Fruit fly (Drosophila melanogaster) whole organism, prepupa: ENCODE measurements around the gene Fancl.

ENCODE experiments used
- CG10631 ChIP-seq: fragments of 200-800 bp; sonication (Bioruptor generic); optimal IDR thresholded peaks from 2 replicates; lab custom pipeline; 2016; ENCODE audit warnings: missing biosample characterization, missing genetic modification characterization
- CG11294 ChIP-seq: fragments of 200-800 bp; sonication (Bioruptor generic); IDR thresholded peaks from 2 replicates; pipeline ENCODE4 v1.3.6; 2022; ENCODE audit warnings: missing biosample characterization, missing genetic modification characterization
- CG15336 ChIP-seq: fragments of 200-800 bp; sonication (Bioruptor generic); IDR thresholded peaks from 2 replicates; pipeline ENCODE4 v1.3.6; 2022; ENCODE audit warnings: missing biosample characterization, missing genetic modification characterization
- CG1621 ChIP-seq: fragments of 200-800 bp; sonication (Bioruptor generic); optimal IDR thresholded peaks from 3 replicates; lab custom pipeline; 2018; ENCODE audit warnings: missing biosample characterization, mild to moderate bottlenecking, missing genetic modification characterization
- CG16779 ChIP-seq: fragments of 200-800 bp; sonication (Bioruptor generic); optimal IDR thresholded peaks from 3 replicates; lab custom pipeline; 2017; ENCODE audit warnings: missing biosample characterization, mild to moderate bottlenecking, missing genetic modification characterization
- CG32006 ChIP-seq: fragments of 200-800 bp; sonication (Bioruptor generic); optimal IDR thresholded peaks from 3 replicates; lab custom pipeline; 2017; ENCODE audit warnings: missing biosample characterization, mild to moderate bottlenecking, missing genetic modification characterization
- CG34406 ChIP-seq: fragments of 200-800 bp; sonication (Bioruptor generic); optimal IDR thresholded peaks from 3 replicates; lab custom pipeline; 2016; ENCODE audit warnings: missing biosample characterization, missing genetic modification characterization
- CG3919 ChIP-seq: fragments of 200-800 bp; sonication (Bioruptor generic); optimal IDR thresholded peaks from 3 replicates; lab custom pipeline; 2016; ENCODE audit warnings: missing biosample characterization, missing genetic modification characterization
- CG6276 ChIP-seq: fragments of 200-800 bp; sonication (Bioruptor generic); optimal IDR thresholded peaks from 2 replicates; lab custom pipeline; 2017; ENCODE audit warnings: missing biosample characterization, mild to moderate bottlenecking, missing genetic modification characterization
- CG6792 ChIP-seq: fragments of 200-800 bp; sonication (Bioruptor generic); optimal IDR thresholded peaks from 3 replicates; lab custom pipeline; 2016; ENCODE audit warnings: missing biosample characterization, missing genetic modification characterization
- CG6808 ChIP-seq: fragments of 200-800 bp; sonication (Bioruptor generic); optimal IDR thresholded peaks from 3 replicates; lab custom pipeline; 2017; ENCODE audit warnings: missing biosample characterization, missing genetic modification characterization, mild to moderate bottlenecking, moderate library complexity, missing genetic modification reagents
- CG6854 ChIP-seq: fragments of 200-800 bp; sonication (Bioruptor generic); optimal IDR thresholded peaks from 2 replicates; lab custom pipeline; 2017; ENCODE audit warnings: missing biosample characterization, mild to moderate bottlenecking, missing genetic modification characterization
- CG9139 ChIP-seq: fragments of 200-800 bp; sonication (Bioruptor generic); optimal IDR thresholded peaks from 3 replicates; lab custom pipeline; 2017; ENCODE audit warnings: missing biosample characterization, mild to moderate bottlenecking, missing genetic modification characterization
- Ets21C ChIP-seq: fragments of 200-800 bp; sonication (Bioruptor generic); optimal IDR thresholded peaks from 3 replicates; lab custom pipeline; 2016; ENCODE audit warnings: missing biosample characterization, missing genetic modification characterization
- Hr38 ChIP-seq: sonication (Bioruptor generic); optimal IDR thresholded peaks from 2 replicates; lab custom pipeline; 2016; ENCODE audit warnings: missing biosample characterization, missing genetic modification characterization
- Lpt ChIP-seq: fragments of 200-800 bp; sonication (Bioruptor generic); optimal IDR thresholded peaks from 3 replicates; lab custom pipeline; 2016; ENCODE audit warnings: missing biosample characterization, missing genetic modification characterization
- OdsH ChIP-seq: fragments of 200-800 bp; sonication (Bioruptor generic); optimal IDR thresholded peaks from 3 replicates; lab custom pipeline; 2016; ENCODE audit warnings: missing biosample characterization, missing genetic modification characterization
- Smox ChIP-seq: fragments of 200-800 bp; sonication (Bioruptor generic); optimal IDR thresholded peaks from 3 replicates; lab custom pipeline; 2016; ENCODE audit warnings: missing biosample characterization, missing genetic modification characterization
- Sox102F ChIP-seq: fragments of 200-800 bp; sonication (Bioruptor generic); optimal IDR thresholded peaks from 2 replicates; lab custom pipeline; 2016; ENCODE audit warnings: missing biosample characterization, mild to moderate bottlenecking, missing genetic modification characterization
- Sox14 ChIP-seq: fragments of 200-800 bp; sonication (Bioruptor generic); optimal IDR thresholded peaks from 3 replicates; lab custom pipeline; 2016; ENCODE audit warnings: missing biosample characterization, missing genetic modification characterization
- acj6 ChIP-seq: fragments of 200-800 bp; sonication (Bioruptor generic); optimal IDR thresholded peaks from 3 replicates; lab custom pipeline; 2016; ENCODE audit warnings: missing biosample characterization, missing genetic modification characterization
- cyc ChIP-seq: fragments of 200-800 bp; sonication (Bioruptor generic); optimal IDR thresholded peaks from 3 replicates; lab custom pipeline; 2016; ENCODE audit warnings: missing biosample characterization, missing genetic modification characterization
- dsx ChIP-seq: fragments of 200-800 bp; optimal IDR thresholded peaks from 3 replicates; lab custom pipeline; 2019; ENCODE audit warnings: missing biosample characterization, mild to moderate bottlenecking, missing genetic modification characterization, moderate library complexity; ENCODE audit not compliant: poor library complexity, severe bottlenecking
- eg ChIP-seq: fragments of 200-800 bp; sonication (Bioruptor generic); IDR thresholded peaks from 3 replicates; pipeline ENCODE4 v1.3.6; 2022; ENCODE audit warnings: missing biosample characterization, missing genetic modification characterization
- esn ChIP-seq: fragments of 200-800 bp; sonication (Bioruptor generic); optimal IDR thresholded peaks from 2 replicates; lab custom pipeline; 2016; ENCODE audit warnings: missing biosample characterization, mild to moderate bottlenecking, missing genetic modification characterization, moderate library complexity
- fd85E ChIP-seq: fragments of 200-800 bp; sonication (Bioruptor generic); optimal IDR thresholded peaks from 3 replicates; lab custom pipeline; 2016; ENCODE audit warnings: missing biosample characterization, missing genetic modification characterization
- fkh ChIP-seq: fragments of 200-800 bp; sonication (Bioruptor generic); optimal IDR thresholded peaks from 3 replicates; lab custom pipeline; 2017; ENCODE audit warnings: missing biosample characterization, mild to moderate bottlenecking, missing genetic modification characterization, moderate library complexity
- salr ChIP-seq, 2 experiments: fragments of 200-800 bp; sonication (Bioruptor generic); optimal IDR thresholded peaks; 3 replicates each; lab custom pipeline; 2016 to 2018; ENCODE audit warnings: missing biosample characterization in 2 of 2, missing genetic modification characterization in 2 of 2, mild to moderate bottlenecking in 1 of 2
- spab ChIP-seq: fragments of 200-800 bp; sonication (Bioruptor generic); optimal IDR thresholded peaks from 2 replicates; lab custom pipeline; 2017; ENCODE audit warnings: missing biosample characterization, mild to moderate bottlenecking, missing genetic modification characterization, missing genetic modification reagents
- ss ChIP-seq, 2 experiments: fragments of 200-800 bp; sonication (Bioruptor generic); optimal IDR thresholded peaks; 2 replicates in 1 of 2; 3 replicates in 1 of 2; lab custom pipeline; 2017 to 2018; ENCODE audit warnings: mild to moderate bottlenecking in 2 of 2, missing biosample characterization in 2 of 2, missing genetic modification characterization in 2 of 2, moderate library complexity in 1 of 2
- svp ChIP-seq: fragments of 200-800 bp; sonication (Bioruptor generic); peaks from one replicate; lab custom pipeline; 2016; ENCODE audit warnings: missing biosample characterization, missing genetic modification characterization
- topi ChIP-seq: fragments of 200-800 bp; sonication (Bioruptor generic); optimal IDR thresholded peaks from 3 replicates; lab custom pipeline; 2016; ENCODE audit warnings: missing biosample characterization, missing genetic modification characterization

Fancl gene

dm6 chr3R:10070817-10071216, 18.1 kb upstream of the Fancl start, which contains the start of gene nerfin-2:
TSS of gene nerfin-2 (plus strand) at chr3R:10071117.
- TF ChIP-seq acj6 (GFP tag; lab: Kevin White, UChicago) (no peak), dsx (GFP tag; lab: Kevin White, UChicago) (no peak), eg (GFP tag; lab: Robert Waterston, UW) (no peak), Sox14 (no peak)

- TF ChIP-seq Hr38 (GFP tag; lab: Kevin White, UChicago) (no peak), OdsH (GFP tag; lab: Kevin White, UChicago) (no peak), spab (GFP tag; lab: Kevin White, UChicago) (no peak), fd85E (GFP tag; lab: Kevin White, UChicago) (no peak), acj6 (GFP tag; lab: Kevin White, UChicago) (no peak), CG6808 (GFP tag; lab: Kevin White, UChicago) (no peak), ss (GFP tag; optimal IDR thresholded peaks at IDR 0.05; lab: Kevin White, UChicago) (no peak), Sox102F (GFP tag; lab: Kevin White, UChicago) (no peak), CG16779 (tag; lab: Kevin White, UChicago) (no peak)
Observed at dm6 chr3R:10070195-10070594, 17.5 kb upstream of the Fancl start.

- no peak for TF ChIP-seq CG6854 (GFP tag; lab: Kevin White, UChicago)
- peak; percentile 28 for TF ChIP-seq svp (GFP tag; lab: Kevin White, UChicago)
- TF ChIP-seq, all 60 proteins: peak for 1
Observed at dm6 chr3R:10068780-10069179, 16.1 kb upstream of the Fancl start.

dm6 chr3R:10067605-10068004, 14.9 kb upstream of the Fancl start, which contains the start of gene CG33784:
TSS of gene CG33784 (plus strand) at chr3R:10067905.
- TF ChIP-seq CG6276, result no peak
- no peak for TF ChIP-seq CG34406 (GFP tag; lab: Kevin White, UChicago)
- TF ChIP-seq cyc, result no peak
- TF ChIP-seq CG15336 (GFP tag; lab: Robert Waterston, UW), result no peak
- no peak for TF ChIP-seq topi (GFP tag; lab: Kevin White, UChicago)
- no peak for TF ChIP-seq acj6 (GFP tag; lab: Kevin White, UChicago)
- no peak for TF ChIP-seq CG6792 (GFP tag; lab: Kevin White, UChicago)
- no peak for TF ChIP-seq Ets21C
- no peak for TF ChIP-seq CG3919 (GFP tag; lab: Kevin White, UChicago)

- TF ChIP-seq Lpt (GFP tag; lab: Kevin White, UChicago), result no peak
- TF ChIP-seq CG9139 (GFP tag; lab: Kevin White, UChicago), result no peak
- no peak for TF ChIP-seq fd85E (GFP tag; lab: Kevin White, UChicago)
- TF ChIP-seq CG32006 (GFP tag; lab: Kevin White, UChicago), result no peak
- TF ChIP-seq CG6276, result no peak
- TF ChIP-seq CG10631, result no peak
- TF ChIP-seq spab (GFP tag; lab: Kevin White, UChicago), result no peak
- no peak for TF ChIP-seq CG11294
- no peak for TF ChIP-seq dsx (GFP tag; lab: Kevin White, UChicago)
- TF ChIP-seq ss (GFP tag; optimal IDR thresholded peaks at IDR 0.05; lab: Kevin White, UChicago), result no peak
- TF ChIP-seq eg (GFP tag; lab: Robert Waterston, UW), result no peak
- no peak for TF ChIP-seq CG1621 (tag; lab: Kevin White, UChicago)
- no peak for TF ChIP-seq Sox102F (GFP tag; lab: Kevin White, UChicago)
- no peak for TF ChIP-seq fkh (GFP tag; lab: Kevin White, UChicago)
- TF ChIP-seq Smox, result no peak
- no peak for TF ChIP-seq salr (GFP tag; optimal IDR thresholded peaks at IDR 0.05; lab: Kevin White, UChicago)
- no peak for TF ChIP-seq cyc
- no peak for TF ChIP-seq esn (GFP tag; lab: Kevin White, UChicago)
Observed at dm6 chr3R:10066470-10066869, 13.8 kb upstream of the Fancl start, which contains the start of gene CG33783. TSS of gene CG33783 (plus strand) at chr3R:10066770.
